Worm (Caenorhabditis elegans) whole organism, young adult: Measurements from ENCODE around the gene F28C6.8.

Experiments
- B0261.1 ChIP-seq: sonication (generic microtip); optimal IDR thresholded peaks from 2 replicates; lab custom pipeline; 2016; ENCODE audit warnings: mild to moderate bottlenecking, missing genetic modification characterization, moderate library complexity, missing compliant biosample characterization
- C06A6.2 ChIP-seq: fragments of 200-800 bp; sonication (Bioruptor generic); conservative IDR thresholded peaks from 2 replicates; pipeline ENCODE4 v1.3.6; 2022; ENCODE audit warnings: missing genetic modification characterization, missing compliant biosample characterization
- D2030.7 ChIP-seq: fragments of 200-800 bp; sonication (Bioruptor generic); IDR thresholded peaks from 2 replicates; pipeline ENCODE4 v1.3.6; 2022; ENCODE audit warnings: missing genetic modification reagents, missing genetic modification characterization, missing compliant biosample characterization
- F22D6.2 ChIP-seq: sonication (generic microtip); optimal IDR thresholded peaks from 2 replicates; lab custom pipeline; 2016; ENCODE audit warnings: mild to moderate bottlenecking, missing genetic modification characterization, missing compliant biosample characterization
- F37B4.10 ChIP-seq: fragments of 200-800 bp; sonication (Bioruptor generic); IDR thresholded peaks from 2 replicates; pipeline ENCODE4 v1.3.6; 2022; ENCODE audit warnings: missing genetic modification characterization, missing compliant biosample characterization
- T07F8.4 ChIP-seq: sonication (generic microtip); optimal IDR thresholded peaks from 2 replicates; lab custom pipeline; 2016; ENCODE audit warnings: mild to moderate bottlenecking, missing genetic modification characterization, moderate library complexity, missing compliant biosample characterization
- T26A5.8 ChIP-seq: sonication (generic microtip); optimal IDR thresholded peaks from 2 replicates; lab custom pipeline; 2016; ENCODE audit warnings: missing genetic modification characterization, missing compliant biosample characterization
- akir-1 ChIP-seq: fragments of 200-800 bp; sonication (Bioruptor generic); optimal IDR thresholded peaks from 2 replicates; lab custom pipeline; 2018; ENCODE audit warnings: mild to moderate bottlenecking, missing genetic modification characterization, moderate library complexity, missing compliant biosample characterization
- aptf-3 ChIP-seq: fragments of 200-800 bp; sonication (Bioruptor generic); IDR thresholded peaks from 2 replicates; pipeline ENCODE4 v1.3.6; 2022; ENCODE audit warnings: missing genetic modification characterization, missing compliant biosample characterization
- atf-7 ChIP-seq: sonication (generic microtip); optimal IDR thresholded peaks from 2 replicates; lab custom pipeline; 2017; ENCODE audit warnings: mild to moderate bottlenecking, missing genetic modification characterization, missing compliant biosample characterization
- athp-1 ChIP-seq: sonication (generic microtip); optimal IDR thresholded peaks from 2 replicates; lab custom pipeline; 2017; ENCODE audit warnings: mild to moderate bottlenecking, missing genetic modification characterization, missing compliant biosample characterization
- attf-3 ChIP-seq: fragments of 200-800 bp; sonication (Bioruptor generic); conservative IDR thresholded peaks from 2 replicates; pipeline ENCODE4 v1.3.6; 2022; ENCODE audit warnings: missing genetic modification reagents, missing genetic modification characterization, missing compliant biosample characterization
- bed-2 ChIP-seq: fragments of 200-800 bp; sonication (Bioruptor generic); IDR thresholded peaks from 2 replicates; pipeline ENCODE4 v1.3.6; 2022; ENCODE audit warnings: missing genetic modification reagents, missing genetic modification characterization, missing compliant biosample characterization
- ceh-40 ChIP-seq: fragments of 200-800 bp; sonication (Bioruptor generic); IDR thresholded peaks from 2 replicates; pipeline ENCODE4 v1.3.6; 2022; ENCODE audit warnings: missing genetic modification characterization, missing compliant biosample characterization
- ceh-79 ChIP-seq: sonication (generic microtip); optimal IDR thresholded peaks from 2 replicates; lab custom pipeline; 2017; ENCODE audit warnings: mild to moderate bottlenecking, missing genetic modification characterization, missing compliant biosample characterization
- ceh-91 ChIP-seq: fragments of 200-800 bp; sonication (Bioruptor generic); IDR thresholded peaks from 2 replicates; pipeline ENCODE4 v1.3.6; 2022; ENCODE audit warnings: missing genetic modification reagents, missing genetic modification characterization, missing compliant biosample characterization
- die-1 ChIP-seq: sonication (generic microtip); optimal IDR thresholded peaks from 2 replicates; lab custom pipeline; 2016; ENCODE audit warnings: missing genotype, mild to moderate bottlenecking, missing genetic modification characterization, missing compliant biosample characterization
- dox-1 ChIP-seq: fragments of 200-800 bp; sonication (Bioruptor generic); IDR thresholded peaks from 2 replicates; pipeline ENCODE4 v1.3.6; 2022; ENCODE audit warnings: missing genetic modification reagents, missing genetic modification characterization, missing compliant biosample characterization
- egrh-3 ChIP-seq: fragments of 200-800 bp; sonication (Bioruptor generic); IDR thresholded peaks from 2 replicates; pipeline ENCODE4 v1.3.6; 2022; ENCODE audit warnings: missing genetic modification reagents, missing genetic modification characterization, missing compliant biosample characterization
- ets-4 ChIP-seq: fragments of 200-800 bp; sonication (Bioruptor generic); optimal IDR thresholded peaks from 2 replicates; lab custom pipeline; 2018; ENCODE audit warnings: mild to moderate bottlenecking, missing genetic modification characterization, missing compliant biosample characterization
- gei-17 ChIP-seq: fragments of 200-800 bp; sonication (Bioruptor generic); optimal IDR thresholded peaks from 2 replicates; lab custom pipeline; 2018; ENCODE audit warnings: mild to moderate bottlenecking, missing genetic modification characterization, missing compliant biosample characterization
- him-1 ChIP-seq: sonication (generic microtip); optimal IDR thresholded peaks from 2 replicates; lab custom pipeline; 2016; ENCODE audit warnings: missing genotype, missing genetic modification reagents, missing genetic modification characterization, missing compliant biosample characterization
- hlh-26 ChIP-seq: fragments of 200-800 bp; sonication (Bioruptor generic); conservative IDR thresholded peaks from 2 replicates; pipeline ENCODE4 v1.3.6; 2022; ENCODE audit warnings: missing genetic modification reagents, missing genetic modification characterization, missing compliant biosample characterization
- hmg-1.2 ChIP-seq: fragments of 200-800 bp; sonication (Bioruptor generic); IDR thresholded peaks from 2 replicates; pipeline ENCODE4 v1.3.6; 2022; ENCODE audit warnings: missing genetic modification reagents, missing genetic modification characterization, missing compliant biosample characterization
- lin-40 ChIP-seq: sonication (generic microtip); optimal IDR thresholded peaks from 2 replicates; lab custom pipeline; 2016; ENCODE audit warnings: missing genetic modification characterization, mild to moderate bottlenecking, missing compliant biosample characterization, missing genotype, missing genetic modification reagents
- lir-1 ChIP-seq: fragments of 200-800 bp; sonication (Bioruptor generic); conservative IDR thresholded peaks from 2 replicates; pipeline ENCODE4 v1.3.6; 2022; ENCODE audit warnings: missing genetic modification reagents, missing genetic modification characterization, missing compliant biosample characterization
- lsy-27 ChIP-seq: sonication (generic microtip); optimal IDR thresholded peaks from 2 replicates; lab custom pipeline; 2017; ENCODE audit warnings: missing genetic modification characterization, mild to moderate bottlenecking, missing compliant biosample characterization, antibody characterized with exemption, missing genotype, borderline replicate concordance; ENCODE audit not compliant: insufficient read depth
- madf-8 ChIP-seq: fragments of 200-800 bp; sonication (Bioruptor generic); conservative IDR thresholded peaks from 2 replicates; pipeline ENCODE4 v1.3.6; 2022; ENCODE audit warnings: missing genetic modification reagents, missing genetic modification characterization, missing compliant biosample characterization
- mes-4 ChIP-seq: sonication (generic microtip); optimal IDR thresholded peaks from 2 replicates; lab custom pipeline; 2016; ENCODE audit warnings: missing genotype, missing genetic modification characterization, missing compliant biosample characterization
- mxl-1 ChIP-seq: sonication (generic microtip); optimal IDR thresholded peaks from 2 replicates; lab custom pipeline; 2016; ENCODE audit warnings: missing genetic modification characterization, missing compliant biosample characterization
- nfyb-1 ChIP-seq: fragments of 200-800 bp; sonication (Bioruptor generic); IDR thresholded peaks from 2 replicates; pipeline ENCODE4 v1.3.6; 2022; ENCODE audit warnings: missing genetic modification reagents, missing genetic modification characterization, missing compliant biosample characterization
- nhr-80 ChIP-seq: sonication (generic microtip); optimal IDR thresholded peaks from 2 replicates; lab custom pipeline; 2016; ENCODE audit warnings: missing genetic modification characterization, missing compliant biosample characterization
- rec-8 ChIP-seq, 2 experiments: sonication (generic microtip); optimal IDR thresholded peaks; 2 replicates each; lab custom pipeline; 2016; ENCODE audit warnings: mild to moderate bottlenecking in 2 of 2, missing genetic modification characterization in 2 of 2, missing genetic modification reagents in 2 of 2, missing genotype in 2 of 2, missing biosample characterization in 1 of 2, missing compliant biosample characterization in 1 of 2, moderate library complexity in 1 of 2
- rpc-1 ChIP-seq, 2 experiments: fragments of 150-350 bp in 1 of 2; sonication (generic microtip) in 1 of 2; optimal IDR thresholded peaks; 2 replicates each; lab custom pipeline; 2014 to 2018; ENCODE audit warnings: missing biosample characterization in 1 of 2, missing genetic modification characterization in 1 of 2, missing genetic modification reagents in 1 of 2, missing genotype in 1 of 2
- snpc-1.3 ChIP-seq: sonication (generic microtip); optimal IDR thresholded peaks from 2 replicates; lab custom pipeline; 2017; ENCODE audit warnings: missing genetic modification characterization, mild to moderate bottlenecking, missing compliant biosample characterization, antibody characterized with exemption, moderate library complexity, missing genotype, missing genetic modification reagents; ENCODE audit not compliant: insufficient read depth
- snpc-4 ChIP-seq, 5 experiments: fragments of 150-350 bp in 1 of 5; sonication (generic microtip) in 4 of 5; optimal IDR thresholded peaks; 2 replicates each; lab custom pipeline; 2014 to 2018; ENCODE audit warnings: missing genetic modification characterization in 5 of 5, missing biosample characterization in 3 of 5, antibody characterized with exemption in 2 of 5, mild to moderate bottlenecking in 2 of 5, missing compliant biosample characterization in 2 of 5, missing genotype in 2 of 5, moderate library complexity in 2 of 5, missing genetic modification reagents in 1 of 5
- tbx-9 ChIP-seq: sonication (generic microtip); optimal IDR thresholded peaks from 2 replicates; lab custom pipeline; 2016; ENCODE audit warnings: borderline replicate concordance, missing genetic modification characterization, inconsistent platforms, missing compliant biosample characterization
- tlf-1 ChIP-seq: fragments of 200-800 bp; sonication (Bioruptor generic); optimal IDR thresholded peaks from 2 replicates; lab custom pipeline; 2018; ENCODE audit warnings: mild to moderate bottlenecking, missing genetic modification characterization, missing compliant biosample characterization
- zfh-2 ChIP-seq: fragments of 200-800 bp; sonication (Bioruptor generic); conservative IDR thresholded peaks from 2 replicates; pipeline ENCODE4 v1.3.6; 2022; ENCODE audit warnings: missing genetic modification reagents, missing genetic modification characterization, missing compliant biosample characterization
- ztf-22 ChIP-seq: fragments of 200-800 bp; sonication (Bioruptor generic); optimal IDR thresholded peaks from 2 replicates; lab custom pipeline; 2018; ENCODE audit warnings: mild to moderate bottlenecking, missing genetic modification characterization, moderate library complexity, missing compliant biosample characterization
- ztf-25 ChIP-seq: fragments of 200-800 bp; sonication (Bioruptor generic); IDR thresholded peaks from 2 replicates; pipeline ENCODE4 v1.3.6; 2022; ENCODE audit warnings: missing genetic modification reagents, missing genetic modification characterization, missing compliant biosample characterization
- ztf-28 ChIP-seq: fragments of 200-800 bp; sonication (Bioruptor generic); IDR thresholded peaks from 2 replicates; pipeline ENCODE4 v1.3.6; 2022; ENCODE audit warnings: missing genetic modification reagents, missing genetic modification characterization, missing compliant biosample characterization
- ztf-3 ChIP-seq: fragments of 200-800 bp; sonication (Bioruptor generic); optimal IDR thresholded peaks from 2 replicates; lab custom pipeline; 2018; ENCODE audit warnings: mild to moderate bottlenecking, missing genetic modification characterization, missing compliant biosample characterization
- ztf-6 ChIP-seq: fragments of 200-800 bp; sonication (Bioruptor generic); IDR thresholded peaks from 2 replicates; pipeline ENCODE4 v1.3.6; 2022; ENCODE audit warnings: missing genetic modification reagents, missing genetic modification characterization, missing compliant biosample characterization

Gene F28C6.8

ce11 chrII:8603567-8604359, 2.9 kb upstream of the F28C6.8 start, which contains the start of gene suf-1 (continued):
- no peak for TF ChIP-seq rec-8 (tag; optimal IDR thresholded peaks at IDR 0.05; lab: Kevin White, UChicago)
- no peak for TF ChIP-seq ceh-40 (GFP tag; lab: Robert Waterston, UW)
- no peak for TF ChIP-seq tbx-9
- TF ChIP-seq aptf-3: peak; percentile 13; the same call in 1 of the 2 replicates
- no peak for TF ChIP-seq hlh-26 (GFP tag; lab: Robert Waterston, UW)
- TF ChIP-seq F37B4.10 (GFP tag; lab: Robert Waterston, UW): no peak
- TF ChIP-seq egrh-3 (GFP tag; lab: Robert Waterston, UW): no peak
- TF ChIP-seq snpc-1.3 (tag; lab: Kevin White, UChicago): peak; percentile 2
- TF ChIP-seq mxl-1: peak; percentile 29
- peak; percentile 39; the same call in 1 of the 2 replicates for TF ChIP-seq nfyb-1
- no peak for TF ChIP-seq ztf-6 (GFP tag; lab: Robert Waterston, UW)
- TF ChIP-seq lir-1 (GFP tag; lab: Robert Waterston, UW): no peak
- TF ChIP-seq ztf-3 (GFP tag; lab: Kevin White, UChicago): no peak
- no peak for TF ChIP-seq zfh-2 (GFP tag; lab: Robert Waterston, UW)
- TF ChIP-seq mes-4 (tag; lab: Kevin White, UChicago): no peak
- peak; percentile 49; the same call in 1 of the 2 replicates for TF ChIP-seq hmg-1.2
- peak; percentile 12; the same call in 1 of the 2 replicates for TF ChIP-seq dox-1 (GFP tag; lab: Robert Waterston, UW)
- TF ChIP-seq T26A5.8 (tag; lab: Kevin White, UChicago): no peak
- no peak for TF ChIP-seq bed-2 (GFP tag; lab: Robert Waterston, UW)
- TF ChIP-seq ztf-28 (GFP tag; lab: Robert Waterston, UW): no peak
- TF ChIP-seq C06A6.2 (GFP tag; lab: Robert Waterston, UW): no peak
- TF ChIP-seq tlf-1 (GFP tag; lab: Kevin White, UChicago): peak; percentile 79
- peak; percentile 37 for TF ChIP-seq die-1 (tag; lab: Kevin White, UChicago)
- TF ChIP-seq lin-40 (tag; lab: Kevin White, UChicago): no peak
- no peak for TF ChIP-seq nhr-80 (tag; lab: Kevin White, UChicago)
- TF ChIP-seq ets-4 (GFP tag; lab: Kevin White, UChicago): no peak
- TF ChIP-seq athp-1 (tag; lab: Kevin White, UChicago): peak; percentile 40
- TF ChIP-seq him-1 (tag; lab: Kevin White, UChicago): no peak
- TF ChIP-seq D2030.7: peak; percentile 35; the same call in 1 of the 2 replicates
- TF ChIP-seq snpc-4 (GFP tag; optimal IDR thresholded peaks at IDR 0.05; lab: Kevin White, UChicago): peak; percentile 49
- TF ChIP-seq snpc-4 (tag; optimal IDR thresholded peaks at IDR 0.05; lab: Kevin White, UChicago): peak in 3 of 4 experiments; percentile 29 to 81 (median 42)
- no peak for TF ChIP-seq ztf-25 (GFP tag; lab: Robert Waterston, UW)
- TF ChIP-seq ceh-91: no peak

DNA sequence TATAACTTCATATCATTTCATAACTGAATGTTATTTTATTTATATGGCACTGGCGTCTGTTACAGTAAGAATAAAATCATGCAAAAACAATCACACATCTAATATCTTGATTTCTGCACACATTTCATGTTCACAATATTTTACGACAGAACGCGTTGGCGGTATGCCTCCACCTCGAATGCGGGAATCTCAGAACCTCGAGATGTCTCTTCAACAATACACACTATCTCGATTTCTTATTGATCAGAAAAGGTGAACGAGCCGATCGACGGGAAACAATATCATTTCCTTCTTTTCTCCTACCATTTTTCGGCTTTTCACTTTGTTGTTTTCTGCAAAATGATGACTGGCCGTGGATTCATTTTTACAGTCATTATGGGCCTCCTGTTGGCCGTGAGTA, 1.0 kb downstream of the F28C6.8 start, which contains the start of gene F28C6.10:
TSS of gene F28C6.10 (plus strand) at position 301 of the 400 bp plus-strand sequence.
- peak; percentile 28 for TF ChIP-seq him-1 (tag; lab: Kevin White, UChicago)
- no peak for TF ChIP-seq T26A5.8 (tag; lab: Kevin White, UChicago)
- TF ChIP-seq, all 124 proteins: peak for 1

- no peak for TF ChIP-seq T07F8.4 (tag; lab: Kevin White, UChicago)
- no peak for TF ChIP-seq attf-3 (GFP tag; lab: Robert Waterston, UW)
- no peak for TF ChIP-seq ceh-79 (tag; lab: Kevin White, UChicago)
- TF ChIP-seq rpc-1 (optimal IDR thresholded peaks at IDR 0.05; lab: Kevin White, UChicago): no peak
- no peak for TF ChIP-seq rpc-1 (tag; optimal IDR thresholded peaks at IDR 0.05; lab: Kevin White, UChicago)
- no peak for TF ChIP-seq madf-8 (GFP tag; lab: Robert Waterston, UW)
- no peak for TF ChIP-seq gei-17 (GFP tag; lab: Kevin White, UChicago)
- TF ChIP-seq B0261.1 (tag; lab: Kevin White, UChicago): no peak
- TF ChIP-seq ztf-22 (GFP tag; lab: Kevin White, UChicago): no peak
- TF ChIP-seq akir-1 (GFP tag; lab: Kevin White, UChicago): no peak
- no peak for TF ChIP-seq ceh-91
- no peak for TF ChIP-seq tbx-9
- no peak for TF ChIP-seq lsy-27 (tag; lab: Kevin White, UChicago)
- no peak for TF ChIP-seq atf-7 (tag; lab: Kevin White, UChicago)
- TF ChIP-seq F22D6.2 (tag; lab: Kevin White, UChicago): no peak
Measured at ce11 chrII:8610085-8610484, 3.4 kb downstream of the F28C6.8 start, which contains the start of gene F28C6.9. F28C6.9 (minus strand) TSS chrII:8610185.
